Fruit fly (Drosophila melanogaster) whole organism, pupa: Measurements from ENCODE around the gene MtnF.

Source experiments
- CG13204 ChIP-seq: fragments of 200-800 bp; sonication (Bioruptor generic); optimal IDR thresholded peaks from 2 replicates; lab custom pipeline; 2018; ENCODE audit warnings: missing biosample characterization, mild to moderate bottlenecking, missing genetic modification characterization, moderate library complexity
- CG14655 ChIP-seq: fragments of 200-800 bp; sonication (Bioruptor generic); optimal IDR thresholded peaks from 3 replicates; lab custom pipeline; 2017; ENCODE audit warnings: mild to moderate bottlenecking, missing biosample characterization, missing genetic modification reagents, missing genetic modification characterization
- CG15710 ChIP-seq: fragments of 200-800 bp; sonication (Bioruptor generic); optimal IDR thresholded peaks from 2 replicates; lab custom pipeline; 2018; ENCODE audit warnings: missing biosample characterization, mild to moderate bottlenecking, missing genetic modification characterization, moderate library complexity
- CG9948 ChIP-seq: fragments of 200-800 bp; sonication (Bioruptor generic); optimal IDR thresholded peaks from 2 replicates; lab custom pipeline; 2018; ENCODE audit warnings: missing biosample characterization, mild to moderate bottlenecking, missing genetic modification characterization, moderate library complexity
- D1 ChIP-seq: fragments of 200-800 bp; sonication (Bioruptor generic); optimal IDR thresholded peaks from 2 replicates; lab custom pipeline; 2018; ENCODE audit warnings: missing biosample characterization, mild to moderate bottlenecking, missing genetic modification characterization, moderate library complexity
- rn ChIP-seq: fragments of 200-800 bp; sonication (Bioruptor generic); IDR thresholded peaks from 2 replicates; pipeline ENCODE4 v1.3.6; 2022; ENCODE audit warnings: missing biosample characterization, missing genetic modification characterization

dm6 chr3R:24634312-24634711 lies 653 bp downstream of the MtnF start:
- no peak for TF ChIP-seq D1 (tag; lab: Kevin White, UChicago)
- no peak for TF ChIP-seq CG15710 (tag; lab: Kevin White, UChicago)
- no peak for TF ChIP-seq CG13204 (GFP tag; lab: Kevin White, UChicago)
- no peak for TF ChIP-seq rn
- no peak for TF ChIP-seq CG9948 (tag; lab: Kevin White, UChicago)
- no peak for TF ChIP-seq CG14655 (GFP tag; lab: Kevin White, UChicago)
